Fruit fly (Drosophila melanogaster) S2 (cell line): Measurements from ENCODE around the gene CG46318.

Experiments used
- CG8478 ChIP-seq: fragments of >200 bp; optimal IDR thresholded peaks from 2 replicates; lab custom pipeline; 2018
- CTCF ChIP-seq, 2 experiments: fragments of >200 bp; optimal IDR thresholded peaks; 2 replicates each; lab custom pipeline; 2018

- TF ChIP-seq CTCF (optimal IDR thresholded peaks at IDR 0.05; lab: Kevin White, UChicago) (no peak), CG8478 (lab: Kevin White, UChicago) (no peak)
Measured at dm6 chr3R:18681054-18681453, 650 bp downstream of the CG46318 start.
